Worm (Caenorhabditis elegans) whole organism, L4 larva: Measurements from ENCODE around the gene ndub-5.

ENCODE experiments used
- F26F4.8 ChIP-seq: fragments of 200-800 bp; sonication (Bioruptor generic); conservative IDR thresholded peaks from 2 replicates; pipeline ENCODE4 v1.3.6; 2022; ENCODE audit warnings: missing genetic modification characterization, missing compliant biosample characterization
- R02D3.7 ChIP-seq: fragments of 150-350 bp; sonication (generic microtip); optimal IDR thresholded peaks from 3 replicates; lab custom pipeline; 2014; ENCODE audit warnings: missing biosample characterization, missing genetic modification characterization
- Y48G9A.11 ChIP-seq: fragments of 200-800 bp; sonication (Bioruptor generic); IDR thresholded peaks from 2 replicates; pipeline ENCODE4 v1.3.6; 2022; ENCODE audit warnings: missing genetic modification reagents, missing genetic modification characterization, missing compliant biosample characterization
- aha-1 ChIP-seq: fragments of 150-350 bp; peaks from one replicate; lab custom pipeline; 2014; ENCODE audit warnings: missing biosample characterization, missing genetic modification characterization
- ceh-20 ChIP-seq: fragments of 200-800 bp; sonication (Bioruptor generic); IDR thresholded peaks from 2 replicates; pipeline ENCODE4 v1.3.6; 2022; ENCODE audit warnings: missing genetic modification reagents, missing genetic modification characterization, missing compliant biosample characterization
- ceh-82 ChIP-seq: sonication (generic microtip); optimal IDR thresholded peaks from 2 replicates; lab custom pipeline; 2017; ENCODE audit warnings: missing biosample characterization, missing genetic modification characterization
- cey-2 ChIP-seq: sonication (generic microtip); optimal IDR thresholded peaks from 3 replicates; lab custom pipeline; 2017; ENCODE audit warnings: missing genetic modification characterization, mild to moderate bottlenecking, missing compliant biosample characterization, antibody characterized with exemption, borderline replicate concordance; ENCODE audit not compliant: insufficient read depth
- ctbp-1 ChIP-seq: fragments of 200-800 bp; sonication (Bioruptor generic); IDR thresholded peaks from 2 replicates; pipeline ENCODE4 v1.3.6; 2022; ENCODE audit warnings: missing genetic modification reagents, missing genetic modification characterization, missing compliant biosample characterization
- daf-19 ChIP-seq: fragments of 200-800 bp; sonication (Bioruptor generic); conservative IDR thresholded peaks from 2 replicates; pipeline ENCODE4 v1.3.6; 2022; ENCODE audit warnings: missing genetic modification characterization, missing compliant biosample characterization
- daf-8 ChIP-seq: fragments of 200-800 bp; sonication (Bioruptor generic); IDR thresholded peaks from 2 replicates; pipeline ENCODE4 v1.3.6; 2022; ENCODE audit warnings: missing genetic modification characterization, missing compliant biosample characterization
- dmd-6 ChIP-seq: fragments of 200-800 bp; sonication (Bioruptor generic); IDR thresholded peaks from 2 replicates; pipeline ENCODE4 v1.3.6; 2022; ENCODE audit warnings: missing genetic modification reagents, missing genetic modification characterization, missing compliant biosample characterization
- dmd-8 ChIP-seq: fragments of 200-800 bp; sonication (Bioruptor generic); IDR thresholded peaks from 2 replicates; pipeline ENCODE4 v1.3.6; 2022; ENCODE audit warnings: missing genetic modification characterization, missing compliant biosample characterization
- dpl-1 ChIP-seq: fragments of 150-350 bp; optimal IDR thresholded peaks from 2 replicates; lab custom pipeline; 2014; ENCODE audit warnings: missing biosample characterization, missing genetic modification reagents, missing genetic modification characterization
- dve-1 ChIP-seq: sonication (generic microtip); optimal IDR thresholded peaks from 2 replicates; lab custom pipeline; 2017; ENCODE audit warnings: antibody characterized with exemption, mild to moderate bottlenecking, missing genetic modification characterization, missing compliant biosample characterization; ENCODE audit not compliant: insufficient read depth
- fkh-10 ChIP-seq: fragments of 150-350 bp; optimal IDR thresholded peaks from 2 replicates; lab custom pipeline; 2014; ENCODE audit warnings: missing biosample characterization, missing genetic modification reagents, missing genetic modification characterization
- hlh-11 ChIP-seq: fragments of 200-800 bp; sonication (Bioruptor generic); optimal IDR thresholded peaks from 2 replicates; lab custom pipeline; 2018; ENCODE audit warnings: mild to moderate bottlenecking, missing genetic modification characterization, missing compliant biosample characterization
- hlh-30 ChIP-seq: sonication (generic microtip); optimal IDR thresholded peaks from 2 replicates; lab custom pipeline; 2017; ENCODE audit warnings: antibody characterized with exemption, mild to moderate bottlenecking, missing genetic modification characterization, missing compliant biosample characterization; ENCODE audit not compliant: insufficient read depth
- hmg-1.1 ChIP-seq: fragments of 200-800 bp; sonication (Bioruptor generic); IDR thresholded peaks from 2 replicates; pipeline ENCODE4 v1.3.6; 2022; ENCODE audit warnings: missing genetic modification reagents, missing genetic modification characterization, missing compliant biosample characterization
- lin-1 ChIP-seq: fragments of 200-800 bp; sonication (Bioruptor generic); IDR thresholded peaks from 2 replicates; pipeline ENCODE4 v1.3.6; 2022; ENCODE audit warnings: missing genetic modification reagents, missing genetic modification characterization, missing compliant biosample characterization
- lir-3 ChIP-seq: sonication (generic microtip); optimal IDR thresholded peaks from 2 replicates; lab custom pipeline; 2016; ENCODE audit warnings: mild to moderate bottlenecking, missing genetic modification characterization, missing compliant biosample characterization
- lsy-2 ChIP-seq, 2 experiments: fragments of 150-350 bp in 1 of 2; sonication (generic microtip) in 1 of 2; optimal IDR thresholded peaks; 2 replicates each; lab custom pipeline; 2014 to 2017; ENCODE audit warnings: missing biosample characterization in 2 of 2, missing genetic modification characterization in 2 of 2
- madf-5 ChIP-seq, 2 experiments: fragments of 200-800 bp; sonication (Bioruptor generic); IDR thresholded peaks; 2 replicates each; pipeline ENCODE4 v1.3.6; 2022; ENCODE audit warnings: missing compliant biosample characterization in 2 of 2, missing genetic modification characterization in 2 of 2
- mdl-1 ChIP-seq, 2 experiments: fragments of 150-350 bp in 1 of 2; sonication (generic microtip) in 1 of 2; optimal IDR thresholded peaks; 2 replicates each; lab custom pipeline; 2014 to 2017; ENCODE audit warnings: missing biosample characterization in 2 of 2, missing genetic modification characterization in 2 of 2
- mep-1 ChIP-seq: fragments of 150-350 bp; sonication (generic microtip); optimal IDR thresholded peaks from 3 replicates; lab custom pipeline; 2014; ENCODE audit warnings: missing biosample characterization, missing genetic modification characterization
- mes-2 ChIP-seq: sonication (generic microtip); optimal IDR thresholded peaks from 2 replicates; lab custom pipeline; 2016; ENCODE audit warnings: missing genotype, mild to moderate bottlenecking, missing genetic modification characterization, missing compliant biosample characterization; ENCODE audit not compliant: poor library complexity, severe bottlenecking
- mxl-3 ChIP-seq: fragments of 200-800 bp; sonication (Bioruptor generic); optimal IDR thresholded peaks from 2 replicates; lab custom pipeline; 2018; ENCODE audit warnings: mild to moderate bottlenecking, missing genetic modification characterization, missing compliant biosample characterization
- nhr-102 ChIP-seq: sonication (generic microtip); optimal IDR thresholded peaks from 2 replicates; lab custom pipeline; 2016; ENCODE audit warnings: mild to moderate bottlenecking, missing genetic modification characterization, moderate library complexity, missing compliant biosample characterization
- nhr-11 ChIP-seq: fragments of 150-350 bp; optimal IDR thresholded peaks from 2 replicates; lab custom pipeline; 2014; ENCODE audit warnings: missing biosample characterization, missing genetic modification characterization
- nhr-25 ChIP-seq: sonication (generic microtip); optimal IDR thresholded peaks from 2 replicates; lab custom pipeline; 2017; ENCODE audit warnings: missing genetic modification characterization, mild to moderate bottlenecking, missing compliant biosample characterization, antibody characterized with exemption, moderate library complexity, borderline replicate concordance; ENCODE audit not compliant: insufficient read depth
- nhr-28 ChIP-seq: fragments of 150-350 bp; optimal IDR thresholded peaks from 2 replicates; lab custom pipeline; 2014; ENCODE audit warnings: missing biosample characterization, missing genetic modification characterization
- nhr-48 ChIP-seq: sonication (generic microtip); optimal IDR thresholded peaks from 2 replicates; lab custom pipeline; 2016; ENCODE audit warnings: mild to moderate bottlenecking, missing genetic modification characterization, missing compliant biosample characterization
- nhr-76 ChIP-seq: fragments of 150-350 bp; optimal IDR thresholded peaks from 2 replicates; lab custom pipeline; 2014; ENCODE audit warnings: missing biosample characterization, missing genetic modification characterization
- php-3 ChIP-seq: fragments of 200-800 bp; sonication (Bioruptor generic); IDR thresholded peaks from 2 replicates; pipeline ENCODE4 v1.3.6; 2022; ENCODE audit warnings: missing genetic modification reagents, missing genetic modification characterization, missing compliant biosample characterization
- rbr-2 ChIP-seq: sonication (generic microtip); optimal IDR thresholded peaks from 2 replicates; lab custom pipeline; 2016; ENCODE audit warnings: missing genotype, missing genetic modification characterization, missing compliant biosample characterization
- set-16 ChIP-seq: fragments of 200-800 bp; sonication (Bioruptor generic); IDR thresholded peaks from 2 replicates; pipeline ENCODE4 v1.3.6; 2022; ENCODE audit warnings: missing genetic modification reagents, missing genetic modification characterization, missing compliant biosample characterization
- snpc-1.2 ChIP-seq: fragments of 200-800 bp; sonication (Bioruptor generic); IDR thresholded peaks from 2 replicates; pipeline ENCODE4 v1.3.6; 2022; ENCODE audit warnings: missing genetic modification reagents, missing genetic modification characterization, missing compliant biosample characterization
- spr-1 ChIP-seq: sonication (generic microtip); optimal IDR thresholded peaks from 2 replicates; lab custom pipeline; 2016; ENCODE audit warnings: mild to moderate bottlenecking, missing genetic modification characterization, missing compliant biosample characterization
- spr-3 ChIP-seq: fragments of 200-800 bp; sonication (Bioruptor generic); optimal IDR thresholded peaks from 2 replicates; lab custom pipeline; 2018; ENCODE audit warnings: mild to moderate bottlenecking, missing genetic modification characterization, missing compliant biosample characterization
- unc-130 ChIP-seq: sonication (generic microtip); optimal IDR thresholded peaks from 2 replicates; lab custom pipeline; 2016; ENCODE audit warnings: missing genetic modification reagents, missing genetic modification characterization, missing compliant biosample characterization
- unc-62 ChIP-seq, 3 experiments: fragments of 150-350 bp in 1 of 3; sonication (generic microtip); optimal IDR thresholded peaks in 2 of 3; peaks in 1 of 3; 1 replicate in 1 of 3; 2 replicates in 2 of 3; lab custom pipeline; 2014 to 2017; ENCODE audit warnings: missing biosample characterization in 3 of 3, missing genetic modification characterization in 3 of 3, missing genetic modification reagents in 3 of 3, missing genotype in 1 of 3
- ztf-7 ChIP-seq: fragments of 150-350 bp; optimal IDR thresholded peaks from 2 replicates; lab custom pipeline; 2014; ENCODE audit warnings: missing biosample characterization, missing genetic modification characterization

The ndub-5 gene

DNA sequence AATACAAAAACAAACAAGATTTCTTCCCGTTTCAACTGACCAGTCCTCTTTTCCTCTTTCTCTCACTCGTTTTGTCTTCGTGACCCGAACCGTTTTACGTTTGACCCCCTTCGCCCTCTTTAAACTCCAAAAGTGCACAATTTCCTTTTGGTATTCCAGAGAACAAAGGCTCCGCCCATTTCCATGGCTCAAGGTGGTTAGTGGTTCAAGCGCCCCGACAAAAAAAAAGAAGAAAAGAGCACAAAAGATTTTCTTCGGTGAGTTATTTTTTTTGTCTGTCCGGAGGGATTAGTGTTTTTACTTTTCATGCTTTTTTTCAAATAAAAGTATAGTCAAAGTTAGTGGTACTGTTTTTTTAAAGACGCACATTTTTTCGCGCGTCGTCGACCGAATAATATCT, 16.4 kb upstream of the ndub-5 start, which contains the start of gene osta-2:
osta-2 (plus strand) TSS at position 160 of the 400 bp plus-strand sequence.
- TF ChIP-seq ceh-82, result no peak
- TF ChIP-seq lir-3 (tag; lab: Kevin White, UChicago), result no peak
- peak; percentile 5 for TF ChIP-seq fkh-10 (GFP tag; lab: Kevin White, UChicago)
- TF ChIP-seq dmd-8 (GFP tag; lab: Robert Waterston, UW), result no peak
- peak in 1 of 2 experiments; percentile 92 for TF ChIP-seq unc-62 (GFP tag; optimal IDR thresholded peaks at IDR 0.05 in 1 of 2; lab: Kevin White, UChicago)
- no peak for TF ChIP-seq unc-62 (tag; optimal IDR thresholded peaks at IDR 0.05; lab: Kevin White, UChicago)

ce11 chrII:5704479-5704878, 13.3 kb upstream of the ndub-5 start:
- no peak for TF ChIP-seq spr-1
- peak; percentile 27 for TF ChIP-seq mxl-3 (GFP tag; lab: Kevin White, UChicago)
- TF ChIP-seq lsy-2 (tag; optimal IDR thresholded peaks at IDR 0.05; lab: Kevin White, UChicago), result peak in 1 of 2 experiments; percentile 14
- TF ChIP-seq hlh-30, result peak; percentile 25

DNA sequence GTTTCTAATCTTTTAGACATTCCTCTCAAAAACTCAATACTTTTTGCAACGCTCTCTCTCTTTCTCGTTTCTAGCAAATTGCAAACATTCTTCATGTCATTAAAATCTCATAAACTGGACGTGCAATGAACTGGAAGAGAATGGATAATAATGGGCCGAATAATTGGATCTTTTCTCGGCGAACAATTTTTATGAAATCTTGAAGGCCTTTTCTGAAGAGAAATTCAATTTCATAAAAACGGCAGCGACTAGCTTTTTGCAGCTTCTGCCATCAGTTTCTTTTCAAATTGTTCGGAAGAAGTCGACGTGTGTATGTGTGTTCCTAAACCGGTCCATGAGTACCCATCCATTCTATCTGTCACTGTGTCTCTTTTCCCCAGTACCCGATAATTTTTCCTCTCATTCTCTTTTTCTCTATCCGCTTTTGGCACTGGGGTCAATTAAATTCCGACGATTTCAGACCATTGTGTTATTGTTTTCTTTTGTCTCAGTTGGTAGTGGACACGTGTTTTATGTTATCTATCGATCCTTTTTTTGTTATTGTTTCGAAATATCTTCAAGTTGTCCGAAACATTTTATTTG, 11.5 kb upstream of the ndub-5 start:
- peak in 1 of 2 experiments; percentile 38 for TF ChIP-seq mdl-1 (tag; optimal IDR thresholded peaks at IDR 0.05; lab: Kevin White, UChicago)
- peak in 1 of 2 experiments; percentile 44 for TF ChIP-seq unc-62 (GFP tag; optimal IDR thresholded peaks at IDR 0.05 in 1 of 2; lab: Kevin White, UChicago)
- no peak for TF ChIP-seq unc-62 (tag; optimal IDR thresholded peaks at IDR 0.05; lab: Kevin White, UChicago)
- no peak for TF ChIP-seq mep-1 (tag; lab: Kevin White, UChicago)
- TF ChIP-seq hlh-30, result no peak
- peak; percentile 3 for TF ChIP-seq dpl-1
- TF ChIP-seq hlh-11 (tag; lab: Kevin White, UChicago), result peak; percentile 14
- no peak for TF ChIP-seq ceh-20 (GFP tag; lab: Robert Waterston, UW)
- peak; percentile 2 for TF ChIP-seq mes-2
- TF ChIP-seq nhr-48 (tag; lab: Kevin White, UChicago), result peak; percentile 59
- peak; percentile 0 for TF ChIP-seq dve-1 (tag; lab: Kevin White, UChicago)

ce11 chrII:5701485-5701884, 10.3 kb upstream of the ndub-5 start:
- peak; percentile 64 for TF ChIP-seq hlh-11 (tag; lab: Kevin White, UChicago)
- TF ChIP-seq nhr-76 (tag; lab: Kevin White, UChicago), result no peak
- TF ChIP-seq unc-130 (GFP tag; lab: Kevin White, UChicago), result no peak
- peak; percentile 27 for TF ChIP-seq ztf-7 (tag; lab: Kevin White, UChicago)
- TF ChIP-seq spr-3 (GFP tag; lab: Kevin White, UChicago), result peak; percentile 30
- TF ChIP-seq cey-2 (tag; lab: Kevin White, UChicago), result no peak
- peak; percentile 45; the same call in 1 of the 2 replicates for TF ChIP-seq php-3
- peak; percentile 11 for TF ChIP-seq nhr-28
- no peak for TF ChIP-seq R02D3.7 (tag; lab: Kevin White, UChicago)
- peak; percentile 59 for TF ChIP-seq rbr-2
- TF ChIP-seq hlh-30, result peak; percentile 86
- peak; percentile 66 for TF ChIP-seq nhr-102 (tag; lab: Kevin White, UChicago)
- TF ChIP-seq mep-1 (tag; lab: Kevin White, UChicago), result peak; percentile 56
- peak; percentile 44; the same call in 1 of the 2 replicates for TF ChIP-seq hmg-1.1 (GFP tag; lab: Robert Waterston, UW)
- no peak; the same call in 1 of the 2 replicates for TF ChIP-seq snpc-1.2 (GFP tag; lab: Robert Waterston, UW)
- no peak for TF ChIP-seq set-16 (GFP tag; lab: Robert Waterston, UW)
- peak; percentile 59 to 75 for TF ChIP-seq mdl-1 (tag; optimal IDR thresholded peaks at IDR 0.05; lab: Kevin White, UChicago)
- TF ChIP-seq daf-8 (GFP tag; lab: Robert Waterston, UW), result no peak
- TF ChIP-seq ctbp-1 (GFP tag; lab: Robert Waterston, UW), result 0 out of 2 replicates have a peak, but pooled peaks have one; percentile 53
- TF ChIP-seq dve-1 (tag; lab: Kevin White, UChicago), result peak; percentile 87
- no peak for TF ChIP-seq F26F4.8 (GFP tag; lab: Robert Waterston, UW)
- 0 out of 2 replicates have a peak, but pooled peaks have one; percentile 16 for TF ChIP-seq lin-1
- peak; percentile 21 for TF ChIP-seq spr-1
- peak; percentile 77 for TF ChIP-seq mes-2
- peak; percentile 0 for TF ChIP-seq nhr-11
- peak; percentile 35 for TF ChIP-seq nhr-25 (tag; lab: Kevin White, UChicago)
- 0 out of 2 replicates have a peak, but pooled peaks have one; percentile 39 for TF ChIP-seq Y48G9A.11 (GFP tag; lab: Robert Waterston, UW)
- TF ChIP-seq dmd-6, result peak; percentile 43
- no peak for TF ChIP-seq daf-19 (GFP tag; lab: Robert Waterston, UW)
- no peak for TF ChIP-seq madf-5 (GFP tag; IDR thresholded peaks at IDR 0.05; lab: Robert Waterston, UW)
- peak; percentile 26 for TF ChIP-seq aha-1 (tag; lab: Kevin White, UChicago)
